Fruit fly (Drosophila melanogaster) whole organism, prepupa: ENCODE results near the gene Reg-2.

ENCODE experiments used
- Blimp-1 ChIP-seq: fragments of 200-800 bp; sonication (Bioruptor generic); optimal IDR thresholded peaks from 3 replicates; lab custom pipeline; 2017; ENCODE audit warnings: missing biosample characterization, missing genetic modification characterization, mild to moderate bottlenecking, moderate library complexity, missing genetic modification reagents
- CG10669 ChIP-seq: fragments of 200-800 bp; sonication (Bioruptor generic); optimal IDR thresholded peaks from 3 replicates; lab custom pipeline; 2018; ENCODE audit warnings: missing biosample characterization, mild to moderate bottlenecking, missing genetic modification characterization, moderate library complexity
- CG11902 ChIP-seq: fragments of 200-800 bp; sonication (Bioruptor generic); optimal IDR thresholded peaks from 3 replicates; lab custom pipeline; 2016; ENCODE audit warnings: missing biosample characterization, missing genetic modification characterization
- CG15336 ChIP-seq: fragments of 200-800 bp; sonication (Bioruptor generic); IDR thresholded peaks from 2 replicates; pipeline ENCODE4 v1.3.6; 2022; ENCODE audit warnings: missing biosample characterization, missing genetic modification characterization
- CG16779 ChIP-seq: fragments of 200-800 bp; sonication (Bioruptor generic); optimal IDR thresholded peaks from 3 replicates; lab custom pipeline; 2017; ENCODE audit warnings: missing biosample characterization, mild to moderate bottlenecking, missing genetic modification characterization
- CG3032 ChIP-seq: fragments of 200-800 bp; optimal IDR thresholded peaks from 2 replicates; lab custom pipeline; 2019; ENCODE audit warnings: missing biosample characterization, mild to moderate bottlenecking, missing genetic modification characterization, moderate library complexity
- CG31627 ChIP-seq: fragments of 200-800 bp; sonication (Bioruptor generic); optimal IDR thresholded peaks from 3 replicates; lab custom pipeline; 2016; ENCODE audit warnings: missing biosample characterization, missing genetic modification characterization
- CG32006 ChIP-seq: fragments of 200-800 bp; sonication (Bioruptor generic); optimal IDR thresholded peaks from 3 replicates; lab custom pipeline; 2017; ENCODE audit warnings: missing biosample characterization, mild to moderate bottlenecking, missing genetic modification characterization
- CG34406 ChIP-seq: fragments of 200-800 bp; sonication (Bioruptor generic); optimal IDR thresholded peaks from 3 replicates; lab custom pipeline; 2016; ENCODE audit warnings: missing biosample characterization, missing genetic modification characterization
- CG3919 ChIP-seq: fragments of 200-800 bp; sonication (Bioruptor generic); optimal IDR thresholded peaks from 3 replicates; lab custom pipeline; 2016; ENCODE audit warnings: missing biosample characterization, missing genetic modification characterization
- CG4318 ChIP-seq: fragments of 200-800 bp; sonication (Bioruptor generic); optimal IDR thresholded peaks from 3 replicates; lab custom pipeline; 2017; ENCODE audit warnings: missing biosample characterization, mild to moderate bottlenecking, missing genetic modification characterization
- CG6163 ChIP-seq: fragments of 200-800 bp; sonication (Bioruptor generic); IDR thresholded peaks from 3 replicates; pipeline ENCODE4 v1.3.6; 2022; ENCODE audit warnings: missing biosample characterization, missing genetic modification characterization
- CG6276 ChIP-seq: fragments of 200-800 bp; sonication (Bioruptor generic); optimal IDR thresholded peaks from 2 replicates; lab custom pipeline; 2017; ENCODE audit warnings: missing biosample characterization, mild to moderate bottlenecking, missing genetic modification characterization
- CG6792 ChIP-seq: fragments of 200-800 bp; sonication (Bioruptor generic); optimal IDR thresholded peaks from 3 replicates; lab custom pipeline; 2016; ENCODE audit warnings: missing biosample characterization, missing genetic modification characterization
- CG6808 ChIP-seq: fragments of 200-800 bp; sonication (Bioruptor generic); optimal IDR thresholded peaks from 3 replicates; lab custom pipeline; 2017; ENCODE audit warnings: missing biosample characterization, missing genetic modification characterization, mild to moderate bottlenecking, moderate library complexity, missing genetic modification reagents
- CG6854 ChIP-seq: fragments of 200-800 bp; sonication (Bioruptor generic); optimal IDR thresholded peaks from 2 replicates; lab custom pipeline; 2017; ENCODE audit warnings: missing biosample characterization, mild to moderate bottlenecking, missing genetic modification characterization
- CG7368 ChIP-seq: fragments of 200-800 bp; sonication (Bioruptor generic); optimal IDR thresholded peaks from 3 replicates; lab custom pipeline; 2016; ENCODE audit warnings: missing biosample characterization, missing genetic modification characterization
- CG8319 ChIP-seq: fragments of 200-800 bp; sonication (Bioruptor generic); optimal IDR thresholded peaks from 3 replicates; lab custom pipeline; 2016; ENCODE audit warnings: missing biosample characterization, missing genetic modification characterization
- CG8632 ChIP-seq: fragments of 200-800 bp; sonication (Bioruptor generic); optimal IDR thresholded peaks from 3 replicates; lab custom pipeline; 2016; ENCODE audit warnings: missing biosample characterization, missing genetic modification characterization
- CG9139 ChIP-seq: fragments of 200-800 bp; sonication (Bioruptor generic); optimal IDR thresholded peaks from 3 replicates; lab custom pipeline; 2017; ENCODE audit warnings: missing biosample characterization, mild to moderate bottlenecking, missing genetic modification characterization
- Ets21C ChIP-seq: fragments of 200-800 bp; sonication (Bioruptor generic); optimal IDR thresholded peaks from 3 replicates; lab custom pipeline; 2016; ENCODE audit warnings: missing biosample characterization, missing genetic modification characterization
- Gug ChIP-seq: fragments of 200-800 bp; sonication (Bioruptor generic); IDR thresholded peaks from 2 replicates; pipeline ENCODE4 v1.3.6; 2022; ENCODE audit warnings: missing biosample characterization, missing genetic modification characterization
- Hr38 ChIP-seq: sonication (Bioruptor generic); optimal IDR thresholded peaks from 2 replicates; lab custom pipeline; 2016; ENCODE audit warnings: missing biosample characterization, missing genetic modification characterization
- Hr39 ChIP-seq: fragments of 200-800 bp; sonication (Bioruptor generic); optimal IDR thresholded peaks from 2 replicates; lab custom pipeline; 2016; ENCODE audit warnings: missing biosample characterization, missing genetic modification characterization
- Lpt ChIP-seq: fragments of 200-800 bp; sonication (Bioruptor generic); optimal IDR thresholded peaks from 3 replicates; lab custom pipeline; 2016; ENCODE audit warnings: missing biosample characterization, missing genetic modification characterization
- Met ChIP-seq: fragments of 200-800 bp; sonication (Bioruptor generic); optimal IDR thresholded peaks from 3 replicates; lab custom pipeline; 2016; ENCODE audit warnings: missing biosample characterization, missing genetic modification characterization
- OdsH ChIP-seq: fragments of 200-800 bp; sonication (Bioruptor generic); optimal IDR thresholded peaks from 3 replicates; lab custom pipeline; 2016; ENCODE audit warnings: missing biosample characterization, missing genetic modification characterization
- Smox ChIP-seq: fragments of 200-800 bp; sonication (Bioruptor generic); optimal IDR thresholded peaks from 3 replicates; lab custom pipeline; 2016; ENCODE audit warnings: missing biosample characterization, missing genetic modification characterization
- Sox102F ChIP-seq: fragments of 200-800 bp; sonication (Bioruptor generic); optimal IDR thresholded peaks from 2 replicates; lab custom pipeline; 2016; ENCODE audit warnings: missing biosample characterization, mild to moderate bottlenecking, missing genetic modification characterization
- Sox14 ChIP-seq: fragments of 200-800 bp; sonication (Bioruptor generic); optimal IDR thresholded peaks from 3 replicates; lab custom pipeline; 2016; ENCODE audit warnings: missing biosample characterization, missing genetic modification characterization
- Sox15 ChIP-seq: fragments of 200-800 bp; sonication (Bioruptor generic); optimal IDR thresholded peaks from 3 replicates; lab custom pipeline; 2016; ENCODE audit warnings: missing biosample characterization, missing genetic modification characterization
- achi ChIP-seq: fragments of 200-800 bp; sonication (Bioruptor generic); optimal IDR thresholded peaks from 3 replicates; lab custom pipeline; 2016; ENCODE audit warnings: missing biosample characterization, missing genetic modification characterization
- eg ChIP-seq: fragments of 200-800 bp; sonication (Bioruptor generic); IDR thresholded peaks from 3 replicates; pipeline ENCODE4 v1.3.6; 2022; ENCODE audit warnings: missing biosample characterization, missing genetic modification characterization
- esn ChIP-seq: fragments of 200-800 bp; sonication (Bioruptor generic); optimal IDR thresholded peaks from 2 replicates; lab custom pipeline; 2016; ENCODE audit warnings: missing biosample characterization, mild to moderate bottlenecking, missing genetic modification characterization, moderate library complexity
- fd85E ChIP-seq: fragments of 200-800 bp; sonication (Bioruptor generic); optimal IDR thresholded peaks from 3 replicates; lab custom pipeline; 2016; ENCODE audit warnings: missing biosample characterization, missing genetic modification characterization
- fkh ChIP-seq: fragments of 200-800 bp; sonication (Bioruptor generic); optimal IDR thresholded peaks from 3 replicates; lab custom pipeline; 2017; ENCODE audit warnings: missing biosample characterization, mild to moderate bottlenecking, missing genetic modification characterization, moderate library complexity
- lz ChIP-seq: fragments of 200-800 bp; sonication (Bioruptor generic); optimal IDR thresholded peaks from 3 replicates; lab custom pipeline; 2016; ENCODE audit warnings: missing biosample characterization, missing genetic modification characterization
- net ChIP-seq: fragments of 200-800 bp; sonication (Bioruptor generic); optimal IDR thresholded peaks from 3 replicates; lab custom pipeline; 2016; ENCODE audit warnings: missing biosample characterization, missing genetic modification characterization
- pdm3 ChIP-seq: fragments of 200-800 bp; sonication (Bioruptor generic); optimal IDR thresholded peaks from 3 replicates; lab custom pipeline; 2016; ENCODE audit warnings: missing biosample characterization, missing genetic modification characterization
- ss ChIP-seq, 2 experiments: fragments of 200-800 bp; sonication (Bioruptor generic); optimal IDR thresholded peaks; 2 replicates in 1 of 2; 3 replicates in 1 of 2; lab custom pipeline; 2017 to 2018; ENCODE audit warnings: mild to moderate bottlenecking in 2 of 2, missing biosample characterization in 2 of 2, missing genetic modification characterization in 2 of 2, moderate library complexity in 1 of 2

Reg-2 gene

DNA sequence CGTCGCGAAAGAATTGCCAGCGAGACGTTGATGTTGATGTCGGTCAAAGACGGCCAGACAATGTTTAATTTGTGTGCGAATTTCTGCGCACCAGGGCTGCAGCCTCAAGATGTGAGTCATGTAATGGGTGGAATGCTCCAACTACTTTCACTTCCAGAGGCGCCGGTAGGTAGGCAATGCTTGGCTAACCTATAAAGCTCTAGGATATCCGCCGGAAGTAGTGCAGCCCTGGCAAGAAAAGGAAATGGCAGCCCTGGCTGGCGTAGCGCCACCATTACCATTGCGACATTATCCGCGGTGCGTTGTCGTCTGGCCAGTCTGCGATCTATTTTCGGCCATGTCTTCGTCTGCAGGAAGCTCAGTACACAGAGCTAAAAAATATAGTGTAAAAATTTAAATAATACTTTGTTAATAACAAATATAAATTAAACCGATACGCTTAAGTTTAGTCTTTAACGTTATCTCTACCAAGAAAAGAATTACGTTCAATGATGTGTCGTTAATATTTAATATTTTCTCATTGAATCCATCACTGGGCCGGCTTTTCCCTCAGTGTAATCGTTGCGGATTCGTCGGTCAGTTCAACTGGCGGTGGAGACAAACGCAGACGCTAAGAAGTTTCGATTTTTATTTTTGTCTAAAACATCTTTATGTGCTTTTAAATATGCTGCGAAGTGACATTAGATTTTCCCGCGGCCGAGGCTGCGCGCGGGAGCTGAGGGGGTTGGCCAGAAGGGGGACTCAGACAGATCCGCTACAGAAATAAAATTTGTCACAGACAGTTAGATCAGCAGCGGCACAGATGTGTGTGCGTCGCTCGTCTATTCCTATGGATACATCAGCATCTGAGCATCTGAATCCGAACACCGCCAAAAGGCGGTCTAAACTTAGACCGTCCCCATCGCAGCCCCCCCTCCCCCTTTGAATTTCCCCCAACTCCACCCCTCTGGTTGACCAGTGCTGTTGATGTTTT, 5.6 kb upstream of the Reg-2 start (continued):
- TF ChIP-seq Gug (GFP tag; lab: Robert Waterston, UW) (peak; percentile 78), fkh (GFP tag; lab: Kevin White, UChicago) (peak; percentile 25), eg (GFP tag; lab: Robert Waterston, UW) (peak; percentile 96), Sox14 (GFP tag; lab: Kevin White, UChicago) (peak; percentile 57), OdsH (peak; percentile 76), CG15336 (peak; percentile 90), CG32006 (GFP tag; lab: Kevin White, UChicago) (peak; percentile 86), Smox (peak; percentile 47), CG6854 (peak; percentile 84), CG34406 (GFP tag; lab: Kevin White, UChicago) (peak; percentile 38), fd85E (no peak), Blimp-1 (peak; percentile 71), CG3032 (tag; lab: Kevin White, UChicago) (peak; percentile 44), CG3919 (peak; percentile 80), Met (GFP tag; lab: Kevin White, UChicago) (peak; percentile 65), Sox102F (GFP tag; lab: Kevin White, UChicago) (peak; percentile 60), pdm3 (peak; percentile 69), CG6792 (GFP tag; lab: Kevin White, UChicago) (peak; percentile 47), Hr39 (GFP tag; lab: Kevin White, UChicago) (peak; percentile 62), net (GFP tag; lab: Kevin White, UChicago) (peak; percentile 80), CG16779 (tag; lab: Kevin White, UChicago) (peak; percentile 65), ss (GFP tag; optimal IDR thresholded peaks at IDR 0.05; lab: Kevin White, UChicago) (peak; percentile 44 to 64), CG10669 (GFP tag; lab: Kevin White, UChicago) (peak; percentile 37), CG7368 (GFP tag; lab: Kevin White, UChicago) (peak; percentile 71), Ets21C (no peak), CG8319 (GFP tag; lab: Kevin White, UChicago) (peak; percentile 0), CG9139 (GFP tag; lab: Kevin White, UChicago) (peak; percentile 56), Hr38 (GFP tag; lab: Kevin White, UChicago) (peak; percentile 45), lz (peak; percentile 39), Lpt (peak; percentile 72)

DNA sequence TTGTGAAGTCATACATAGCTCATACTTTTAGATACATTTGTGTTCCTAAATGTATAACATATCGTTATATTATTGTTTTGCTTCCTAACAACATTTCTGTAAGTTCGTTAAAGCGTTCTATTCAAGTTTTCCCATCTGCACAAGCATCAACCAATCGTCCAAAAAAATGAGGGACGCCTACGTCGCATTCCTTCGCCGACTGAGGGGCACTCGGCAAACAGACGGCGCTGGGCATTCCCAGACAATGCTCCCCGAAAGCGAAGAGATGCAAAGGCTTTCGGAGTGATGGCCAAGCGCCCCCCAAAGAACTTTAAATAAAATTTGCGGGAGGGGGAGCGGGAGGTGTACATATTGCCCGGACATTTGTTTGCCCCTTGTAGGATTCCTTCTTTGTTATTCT, 4.4 kb upstream of the Reg-2 start:
- TF ChIP-seq CG8632 (GFP tag; lab: Kevin White, UChicago) (no peak), Hr39 (GFP tag; lab: Kevin White, UChicago) (no peak), achi (no peak), CG6854 (no peak), CG32006 (GFP tag; lab: Kevin White, UChicago) (no peak), fd85E (no peak), esn (GFP tag; lab: Kevin White, UChicago) (no peak), CG11902 (GFP tag; lab: Kevin White, UChicago) (no peak), CG7368 (GFP tag; lab: Kevin White, UChicago) (no peak), CG6163 (no peak), CG6792 (GFP tag; lab: Kevin White, UChicago) (no peak), CG16779 (tag; lab: Kevin White, UChicago) (no peak), Hr38 (GFP tag; lab: Kevin White, UChicago) (no peak), CG31627 (GFP tag; lab: Kevin White, UChicago) (no peak), Sox15 (no peak)

DNA sequence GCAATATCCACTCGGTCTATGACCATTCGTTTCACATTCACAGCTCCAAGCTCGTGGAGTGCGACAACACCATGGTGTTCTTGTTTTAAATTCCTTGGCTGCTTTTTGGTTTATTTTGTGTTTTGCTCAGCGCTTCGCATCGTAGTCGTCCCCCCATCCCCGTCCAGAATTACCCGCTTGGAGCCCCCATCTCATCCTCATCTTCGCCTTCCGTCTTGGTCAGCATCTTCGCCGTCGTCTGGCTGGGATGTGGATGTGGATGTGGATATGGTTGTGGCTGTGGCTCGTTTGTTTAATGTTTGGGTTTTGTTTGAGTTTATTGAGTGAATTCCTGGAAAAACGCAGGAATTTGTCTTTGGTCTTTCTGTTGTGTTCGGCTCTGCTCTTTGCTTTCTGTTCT, 2.8 kb upstream of the Reg-2 start:
- TF ChIP-seq CG6276 (GFP tag; lab: Kevin White, UChicago) (peak; percentile 9), CG4318 (GFP tag; lab: Kevin White, UChicago) (no peak), eg (GFP tag; lab: Robert Waterston, UW) (peak; percentile 7; the same call in 1 of the 3 replicates), ss (GFP tag; optimal IDR thresholded peaks at IDR 0.05; lab: Kevin White, UChicago) (peak in 1 of 2 experiments; percentile 17), CG6808 (GFP tag; lab: Kevin White, UChicago) (peak; percentile 2), CG3919 (peak; percentile 8)
